Worm (Caenorhabditis elegans) whole organism, L3 larva: Measurements from ENCODE around the gene T21B4.3.
A peak's percentile ranks its signal among the peaks of the same experiment; 100 is the strongest.

Source experiments
- R02D3.7 ChIP-seq: fragments of 150-350 bp; optimal IDR thresholded peaks from 2 replicates; lab custom pipeline; 2014; ENCODE audit warnings: missing biosample characterization, missing genetic modification characterization
- aly-2 ChIP-seq: fragments of 150-350 bp; optimal IDR thresholded peaks from 2 replicates; lab custom pipeline; 2014; ENCODE audit warnings: missing biosample characterization, missing genetic modification characterization
- ama-1 ChIP-seq: fragments of 150-350 bp; optimal IDR thresholded peaks from 2 replicates; lab custom pipeline; 2018
- ceh-16 ChIP-seq: sonication (generic microtip); optimal IDR thresholded peaks from 2 replicates; lab custom pipeline; 2017; ENCODE audit warnings: missing biosample characterization, missing genetic modification characterization
- ceh-28 ChIP-seq: fragments of 150-350 bp; optimal IDR thresholded peaks from 2 replicates; lab custom pipeline; 2014; ENCODE audit warnings: missing biosample characterization, missing genetic modification reagents, missing genetic modification characterization
- ceh-82 ChIP-seq: fragments of 150-350 bp; optimal IDR thresholded peaks from 2 replicates; lab custom pipeline; 2014; ENCODE audit warnings: missing biosample characterization, missing genetic modification characterization
- ceh-9 ChIP-seq: sonication (generic microtip); optimal IDR thresholded peaks from 2 replicates; lab custom pipeline; 2018; ENCODE audit warnings: missing biosample characterization, missing genetic modification characterization
- egl-5 ChIP-seq: fragments of 150-350 bp; optimal IDR thresholded peaks from 2 replicates; lab custom pipeline; 2017; ENCODE audit warnings: missing biosample characterization, missing genetic modification reagents, missing genetic modification characterization, inconsistent platforms
- elt-1 ChIP-seq: fragments of 150-350 bp; optimal IDR thresholded peaks from 2 replicates; lab custom pipeline; 2014; ENCODE audit warnings: missing biosample characterization, missing genetic modification characterization
- elt-3 ChIP-seq, 3 experiments: fragments of 150-350 bp in 1 of 3; sonication (generic microtip) in 2 of 3; optimal IDR thresholded peaks; 2 replicates in 2 of 3; 4 replicates in 1 of 3; lab custom pipeline; 2014 to 2017; ENCODE audit warnings: missing biosample characterization in 3 of 3, missing genetic modification characterization in 3 of 3
- fkh-10 ChIP-seq: sonication (generic microtip); optimal IDR thresholded peaks from 2 replicates; lab custom pipeline; 2017; ENCODE audit warnings: missing biosample characterization, missing genetic modification reagents, missing genetic modification characterization
- fkh-2 ChIP-seq: fragments of 150-350 bp; optimal IDR thresholded peaks from 2 replicates; lab custom pipeline; 2014; ENCODE audit warnings: missing biosample characterization, missing genetic modification reagents, missing genetic modification characterization
- fos-1 ChIP-seq: fragments of 150-350 bp; optimal IDR thresholded peaks from 2 replicates; lab custom pipeline; 2014; ENCODE audit warnings: missing biosample characterization, missing genetic modification characterization
- hmg-11 ChIP-seq: sonication (generic microtip); optimal IDR thresholded peaks from 2 replicates; lab custom pipeline; 2016; ENCODE audit warnings: missing genetic modification characterization, missing compliant biosample characterization
- jun-1 ChIP-seq: fragments of 150-350 bp; optimal IDR thresholded peaks from 2 replicates; lab custom pipeline; 2014; ENCODE audit warnings: missing biosample characterization, missing genetic modification reagents, missing genetic modification characterization
- lin-15B ChIP-seq: fragments of 150-350 bp; optimal IDR thresholded peaks from 2 replicates; lab custom pipeline; 2014; ENCODE audit warnings: missing biosample characterization, missing genetic modification characterization
- lin-39 ChIP-seq: fragments of 150-350 bp; optimal IDR thresholded peaks from 2 replicates; lab custom pipeline; 2018; ENCODE audit warnings: missing biosample characterization, missing genetic modification reagents, missing genetic modification characterization
- lsy-12 ChIP-seq: sonication (generic microtip); optimal IDR thresholded peaks from 2 replicates; lab custom pipeline; 2016; ENCODE audit warnings: mild to moderate bottlenecking, missing genetic modification characterization, missing compliant biosample characterization
- mdl-1 ChIP-seq: fragments of 150-350 bp; optimal IDR thresholded peaks from 2 replicates; lab custom pipeline; 2014; ENCODE audit warnings: missing biosample characterization, missing genetic modification characterization
- mml-1 ChIP-seq: fragments of 150-350 bp; sonication (generic microtip); optimal IDR thresholded peaks from 3 replicates; lab custom pipeline; 2014; ENCODE audit warnings: missing biosample characterization, missing genetic modification characterization
- nfya-1 ChIP-seq: sonication (generic microtip); optimal IDR thresholded peaks from 2 replicates; lab custom pipeline; 2017; ENCODE audit warnings: missing genetic modification characterization, mild to moderate bottlenecking, missing compliant biosample characterization, antibody characterized with exemption, moderate library complexity; ENCODE audit not compliant: insufficient read depth
- nhr-11 ChIP-seq: fragments of 150-350 bp; optimal IDR thresholded peaks from 2 replicates; lab custom pipeline; 2014; ENCODE audit warnings: missing biosample characterization, missing genetic modification characterization
- nhr-12 ChIP-seq: fragments of 150-350 bp; optimal IDR thresholded peaks from 2 replicates; lab custom pipeline; 2014; ENCODE audit warnings: missing biosample characterization, missing genetic modification characterization
- nhr-23 ChIP-seq: fragments of 150-350 bp; optimal IDR thresholded peaks from 2 replicates; lab custom pipeline; 2014; ENCODE audit warnings: missing biosample characterization, missing genetic modification reagents, missing genetic modification characterization
- nhr-25 ChIP-seq: sonication (generic microtip); optimal IDR thresholded peaks from 2 replicates; lab custom pipeline; 2017; ENCODE audit warnings: missing biosample characterization, missing genetic modification characterization
- nhr-28 ChIP-seq: fragments of 150-350 bp; optimal IDR thresholded peaks from 2 replicates; lab custom pipeline; 2014; ENCODE audit warnings: missing biosample characterization, missing genetic modification characterization
- nhr-43 ChIP-seq: sonication (generic microtip); optimal IDR thresholded peaks from 2 replicates; lab custom pipeline; 2016; ENCODE audit warnings: mild to moderate bottlenecking, missing genetic modification characterization, missing compliant biosample characterization; ENCODE audit not compliant: poor library complexity, severe bottlenecking
- nhr-76 ChIP-seq: fragments of 150-350 bp; sonication (generic microtip); optimal IDR thresholded peaks from 5 replicates; lab custom pipeline; 2014; ENCODE audit warnings: missing biosample characterization, missing genetic modification characterization
- nhr-77 ChIP-seq: fragments of 150-350 bp; optimal IDR thresholded peaks from 2 replicates; lab custom pipeline; 2014; ENCODE audit warnings: missing biosample characterization, missing genetic modification characterization
- pha-4 ChIP-seq: fragments of 150-350 bp; optimal IDR thresholded peaks from 2 replicates; lab custom pipeline; 2014; ENCODE audit warnings: missing biosample characterization, missing genetic modification reagents, missing genetic modification characterization
- pqm-1 ChIP-seq: fragments of 150-350 bp; optimal IDR thresholded peaks from 2 replicates; lab custom pipeline; 2017; ENCODE audit warnings: missing biosample characterization, missing genetic modification characterization, inconsistent platforms
- sea-2 ChIP-seq: fragments of 150-350 bp; sonication (generic microtip); optimal IDR thresholded peaks from 4 replicates; lab custom pipeline; 2014; ENCODE audit warnings: missing biosample characterization, missing genetic modification reagents, missing genetic modification characterization
- skn-1 ChIP-seq: fragments of 150-350 bp; optimal IDR thresholded peaks from 2 replicates; lab custom pipeline; 2014; ENCODE audit warnings: missing biosample characterization, missing genetic modification characterization
- snpc-4 ChIP-seq: fragments of 150-350 bp; optimal IDR thresholded peaks from 2 replicates; lab custom pipeline; 2014; ENCODE audit warnings: missing biosample characterization, missing genetic modification characterization
- tbx-2 ChIP-seq: sonication (generic microtip); optimal IDR thresholded peaks from 2 replicates; lab custom pipeline; 2016; ENCODE audit warnings: mild to moderate bottlenecking, missing genetic modification characterization, missing compliant biosample characterization
- unc-39 ChIP-seq: sonication (generic microtip); optimal IDR thresholded peaks from 4 replicates; lab custom pipeline; 2017; ENCODE audit warnings: missing biosample characterization, missing genetic modification characterization
- unc-62 ChIP-seq: fragments of 150-350 bp; sonication (generic microtip); optimal IDR thresholded peaks from 4 replicates; lab custom pipeline; 2014; ENCODE audit warnings: missing biosample characterization, missing genetic modification reagents, missing genetic modification characterization
- zag-1 ChIP-seq: fragments of 150-350 bp; optimal IDR thresholded peaks from 2 replicates; lab custom pipeline; 2014; ENCODE audit warnings: missing biosample characterization, missing genetic modification characterization

The T21B4.3 gene

ce11 chrII:12459422-12459821, 37.5 kb downstream of the T21B4.3 start, which contains the start of gene tag-281:
Gene tag-281, plus strand, starts transcription at chrII:12459761.
- peak; percentile 90 for TF ChIP-seq nfya-1 (tag; lab: Kevin White, UChicago)
- no peak for TF ChIP-seq elt-3 (tag; optimal IDR thresholded peaks at IDR 0.05; lab: Kevin White, UChicago)
- peak; percentile 22 for TF ChIP-seq hmg-11 (tag; lab: Kevin White, UChicago)
- peak; percentile 33 for TF ChIP-seq fkh-10
- TF ChIP-seq pqm-1: peak; percentile 53
- peak; percentile 87 for TF ChIP-seq pha-4
- peak; percentile 92 for TF ChIP-seq lin-15B (tag; lab: Kevin White, UChicago)
- peak; percentile 91 for TF ChIP-seq nhr-23 (tag; lab: Kevin White, UChicago)
- TF ChIP-seq fkh-2 (tag; lab: Kevin White, UChicago): no peak
- TF ChIP-seq snpc-4: peak; percentile 69
- TF ChIP-seq egl-5 (tag; lab: Kevin White, UChicago): peak; percentile 52
- peak; percentile 49 for TF ChIP-seq lin-39 (tag; lab: Kevin White, UChicago)
- TF ChIP-seq tbx-2 (tag; lab: Kevin White, UChicago): peak; percentile 6
- no peak for TF ChIP-seq ceh-16 (tag; lab: Kevin White, UChicago)
- TF ChIP-seq R02D3.7 (tag; lab: Kevin White, UChicago): peak; percentile 72
- peak; percentile 44 for TF ChIP-seq ceh-82 (tag; lab: Kevin White, UChicago)
- TF ChIP-seq jun-1 (tag; lab: Kevin White, UChicago): peak; percentile 52
- no peak for TF ChIP-seq sea-2 (GFP tag; lab: Kevin White, UChicago)
- peak; percentile 52 for TF ChIP-seq skn-1
- peak; percentile 52 for TF ChIP-seq ceh-28

- TF ChIP-seq jun-1 (tag; lab: Kevin White, UChicago): no peak
- no peak for TF ChIP-seq nhr-43
- TF ChIP-seq mdl-1 (tag; lab: Kevin White, UChicago): no peak
- no peak for TF ChIP-seq nhr-28 (tag; lab: Kevin White, UChicago)
- no peak for TF ChIP-seq zag-1 (tag; lab: Kevin White, UChicago)
- TF ChIP-seq elt-1 (tag; lab: Kevin White, UChicago): no peak
- TF ChIP-seq nhr-12 (tag; lab: Kevin White, UChicago): no peak
- TF ChIP-seq R02D3.7 (tag; lab: Kevin White, UChicago): no peak
- TF ChIP-seq unc-39 (tag; lab: Kevin White, UChicago): no peak
- no peak for TF ChIP-seq ceh-9 (tag; lab: Kevin White, UChicago)
- TF ChIP-seq nhr-77 (tag; lab: Kevin White, UChicago): no peak
- TF ChIP-seq fkh-2 (tag; lab: Kevin White, UChicago): no peak
- TF ChIP-seq nhr-76 (tag; lab: Kevin White, UChicago): no peak
- TF ChIP-seq pha-4: no peak
- TF ChIP-seq mml-1 (tag; lab: Kevin White, UChicago): no peak
- no peak for TF ChIP-seq lsy-12
- no peak for TF ChIP-seq skn-1
- no peak for TF ChIP-seq elt-3 (tag; optimal IDR thresholded peaks at IDR 0.05; lab: Kevin White, UChicago)
- TF ChIP-seq nhr-23 (tag; lab: Kevin White, UChicago): no peak
- no peak for TF ChIP-seq ceh-28
These were observed 39.6 kb downstream of the T21B4.3 start, which contains the start of gene sre-38 for ce11 chrII:12457275-12457674. Gene sre-38, plus strand, starts transcription at chrII:12457575.

ce11 chrII:12456633-12457032, 40.2 kb downstream of the T21B4.3 start, which contains the start of gene sre-32:
Gene sre-32, minus strand, starts transcription at chrII:12456733.
- TF ChIP-seq nhr-28 (tag; lab: Kevin White, UChicago) (no peak), aly-2 (no peak), nfya-1 (tag; lab: Kevin White, UChicago) (no peak), ama-1 (lab: Kevin White, UChicago) (no peak), ceh-28 (no peak), nhr-23 (tag; lab: Kevin White, UChicago) (no peak), unc-62 (GFP tag; lab: Kevin White, UChicago) (no peak), fkh-10 (no peak), fos-1 (tag; lab: Kevin White, UChicago) (no peak), nhr-11 (tag; lab: Kevin White, UChicago) (no peak), nhr-25 (tag; lab: Kevin White, UChicago) (no peak), unc-39 (tag; lab: Kevin White, UChicago) (no peak), ceh-82 (tag; lab: Kevin White, UChicago) (no peak), elt-1 (tag; lab: Kevin White, UChicago) (no peak), nhr-12 (tag; lab: Kevin White, UChicago) (no peak), snpc-4 (no peak), zag-1 (tag; lab: Kevin White, UChicago) (no peak), R02D3.7 (tag; lab: Kevin White, UChicago) (no peak), sea-2 (GFP tag; lab: Kevin White, UChicago) (no peak), egl-5 (tag; lab: Kevin White, UChicago) (no peak)
